Worm (Caenorhabditis elegans) whole organism, L1 larva: ENCODE results near the gene CD4.11.

ENCODE experiments used
- C16A3.4 ChIP-seq: fragments of 150-350 bp; optimal IDR thresholded peaks from 2 replicates; lab custom pipeline; 2014; ENCODE audit warnings: missing biosample characterization, missing genetic modification characterization
- C34B4.2 ChIP-seq: sonication (generic microtip); optimal IDR thresholded peaks from 2 replicates; lab custom pipeline; 2017; ENCODE audit warnings: mild to moderate bottlenecking, missing genetic modification characterization, missing compliant biosample characterization
- F16B12.6 ChIP-seq: fragments of 150-350 bp; optimal IDR thresholded peaks from 2 replicates; lab custom pipeline; 2014; ENCODE audit warnings: missing biosample characterization, missing genetic modification characterization
- Y116A8C.19 ChIP-seq: sonication (generic microtip); optimal IDR thresholded peaks from 2 replicates; lab custom pipeline; 2016; ENCODE audit warnings: missing compliant biosample characterization, missing genetic modification characterization, borderline replicate concordance
- aha-1 ChIP-seq: fragments of 150-350 bp; optimal IDR thresholded peaks from 2 replicates; lab custom pipeline; 2014; ENCODE audit warnings: missing biosample characterization, missing genetic modification characterization
- alr-1 ChIP-seq: fragments of 200-800 bp; sonication (Bioruptor generic); optimal IDR thresholded peaks from 2 replicates; lab custom pipeline; 2018; ENCODE audit warnings: borderline replicate concordance, mild to moderate bottlenecking, missing genetic modification characterization, missing compliant biosample characterization
- aly-2 ChIP-seq: fragments of 150-350 bp; optimal IDR thresholded peaks from 2 replicates; lab custom pipeline; 2014; ENCODE audit warnings: missing biosample characterization, missing genetic modification characterization
- ama-1 ChIP-seq: fragments of 150-350 bp; optimal IDR thresholded peaks from 2 replicates; lab custom pipeline; 2014
- blmp-1 ChIP-seq: fragments of 150-350 bp; optimal IDR thresholded peaks from 2 replicates; lab custom pipeline; 2014; ENCODE audit warnings: missing biosample characterization, missing genetic modification characterization
- ceh-8 ChIP-seq: fragments of 200-800 bp; sonication (Bioruptor generic); optimal IDR thresholded peaks from 2 replicates; lab custom pipeline; 2018; ENCODE audit warnings: mild to moderate bottlenecking, missing genetic modification characterization, moderate library complexity, missing compliant biosample characterization
- ceh-90 ChIP-seq: sonication (generic microtip); optimal IDR thresholded peaks from 2 replicates; lab custom pipeline; 2016; ENCODE audit warnings: missing genetic modification characterization, missing compliant biosample characterization
- dpl-1 ChIP-seq, 3 experiments: fragments of 150-350 bp in 2 of 3; sonication (generic microtip) in 1 of 3; optimal IDR thresholded peaks; 2 replicates each; lab custom pipeline; 2014 to 2017; ENCODE audit warnings: missing biosample characterization in 3 of 3, missing genetic modification characterization in 3 of 3, missing genetic modification reagents in 3 of 3
- efl-1 ChIP-seq, 4 experiments: fragments of 150-350 bp; optimal IDR thresholded peaks in 3 of 4; peaks in 1 of 4; 1 replicate in 1 of 4; 2 replicates in 3 of 4; lab custom pipeline; 2014; ENCODE audit warnings: missing biosample characterization in 2 of 4, missing genetic modification characterization in 2 of 4, missing genetic modification reagents in 2 of 4
- efl-3 ChIP-seq: fragments of 200-800 bp; sonication (Bioruptor generic); optimal IDR thresholded peaks from 2 replicates; lab custom pipeline; 2018; ENCODE audit warnings: mild to moderate bottlenecking, missing genetic modification characterization, missing compliant biosample characterization
- egl-13 ChIP-seq: sonication (generic microtip); optimal IDR thresholded peaks from 2 replicates; lab custom pipeline; 2016; ENCODE audit warnings: missing genotype, missing genetic modification reagents, missing genetic modification characterization, missing compliant biosample characterization
- egl-27 ChIP-seq, 2 experiments: fragments of 150-350 bp in 1 of 2; sonication (generic microtip); optimal IDR thresholded peaks; 3 replicates each; lab custom pipeline; 2017 to 2018; ENCODE audit warnings: missing biosample characterization in 2 of 2, missing genetic modification characterization in 2 of 2, missing genetic modification reagents in 2 of 2
- elt-3 ChIP-seq, 6 experiments: fragments of 150-350 bp in 1 of 6; sonication (generic microtip); optimal IDR thresholded peaks; 2 replicates each; lab custom pipeline; 2017 to 2018; ENCODE audit warnings: missing biosample characterization in 6 of 6, missing genetic modification characterization in 6 of 6, inconsistent platforms in 1 of 6
- fkh-10 ChIP-seq: sonication (generic microtip); optimal IDR thresholded peaks from 2 replicates; lab custom pipeline; 2017; ENCODE audit warnings: missing biosample characterization, missing genetic modification reagents, missing genetic modification characterization
- fkh-4 ChIP-seq: sonication (generic microtip); optimal IDR thresholded peaks from 2 replicates; lab custom pipeline; 2016; ENCODE audit warnings: missing compliant biosample characterization, missing genetic modification characterization, borderline replicate concordance
- irx-1 ChIP-seq: sonication (generic microtip); optimal IDR thresholded peaks from 2 replicates; lab custom pipeline; 2016; ENCODE audit warnings: missing genetic modification characterization, missing compliant biosample characterization
- jun-1 ChIP-seq: fragments of 150-350 bp; optimal IDR thresholded peaks from 2 replicates; lab custom pipeline; 2014; ENCODE audit warnings: missing biosample characterization, missing genetic modification reagents, missing genetic modification characterization
- lin-13 ChIP-seq: fragments of 150-350 bp; optimal IDR thresholded peaks from 2 replicates; lab custom pipeline; 2014; ENCODE audit warnings: missing biosample characterization, missing genetic modification reagents, missing genetic modification characterization
- lin-14 ChIP-seq: fragments of 200-800 bp; sonication (Bioruptor generic); optimal IDR thresholded peaks from 2 replicates; lab custom pipeline; 2018; ENCODE audit warnings: mild to moderate bottlenecking, missing genetic modification characterization, moderate library complexity, missing compliant biosample characterization
- lin-35 ChIP-seq, 2 experiments: fragments of 150-350 bp; optimal IDR thresholded peaks; 2 replicates each; lab custom pipeline; 2014; ENCODE audit warnings: missing biosample characterization in 2 of 2, missing genetic modification characterization in 2 of 2, missing genetic modification reagents in 2 of 2
- lir-3 ChIP-seq: sonication (generic microtip); optimal IDR thresholded peaks from 2 replicates; lab custom pipeline; 2016; ENCODE audit warnings: mild to moderate bottlenecking, missing genetic modification characterization, moderate library complexity, missing compliant biosample characterization; ENCODE audit not compliant: poor library complexity
- lsy-2 ChIP-seq, 2 experiments: fragments of 150-350 bp; optimal IDR thresholded peaks; 2 replicates each; lab custom pipeline; 2014; ENCODE audit warnings: missing biosample characterization in 2 of 2, missing genetic modification characterization in 2 of 2
- mab-9 ChIP-seq: fragments of 200-800 bp; sonication (Bioruptor generic); IDR thresholded peaks from 2 replicates; pipeline ENCODE4 v1.3.6; 2022; ENCODE audit warnings: missing genetic modification reagents, missing genetic modification characterization, missing compliant biosample characterization
- mdl-1 ChIP-seq, 2 experiments: fragments of 150-350 bp; optimal IDR thresholded peaks; 2 replicates each; lab custom pipeline; 2014 to 2017; ENCODE audit warnings: missing biosample characterization in 2 of 2, missing genetic modification characterization in 2 of 2, inconsistent platforms in 1 of 2
- mef-2 ChIP-seq: fragments of 150-350 bp; optimal IDR thresholded peaks from 2 replicates; lab custom pipeline; 2014; ENCODE audit warnings: missing biosample characterization, missing genetic modification characterization
- nhr-20 ChIP-seq: sonication (generic microtip); optimal IDR thresholded peaks from 2 replicates; lab custom pipeline; 2016; ENCODE audit warnings: mild to moderate bottlenecking, missing genetic modification characterization, missing compliant biosample characterization
- nhr-237 ChIP-seq: fragments of 150-350 bp; optimal IDR thresholded peaks from 2 replicates; lab custom pipeline; 2014; ENCODE audit warnings: missing biosample characterization, missing genetic modification characterization
- nhr-71 ChIP-seq: sonication (generic microtip); optimal IDR thresholded peaks from 2 replicates; lab custom pipeline; 2016; ENCODE audit warnings: mild to moderate bottlenecking, missing genetic modification characterization, moderate library complexity, missing compliant biosample characterization
- nhr-76 ChIP-seq: sonication (generic microtip); optimal IDR thresholded peaks from 2 replicates; lab custom pipeline; 2017; ENCODE audit warnings: missing biosample characterization, missing genetic modification characterization
- nhr-84 ChIP-seq: sonication (generic microtip); optimal IDR thresholded peaks from 2 replicates; lab custom pipeline; 2017; ENCODE audit warnings: missing biosample characterization, missing genetic modification characterization
- nhr-90 ChIP-seq: sonication (generic microtip); optimal IDR thresholded peaks from 2 replicates; lab custom pipeline; 2016; ENCODE audit warnings: mild to moderate bottlenecking, missing genetic modification characterization, missing compliant biosample characterization; ENCODE audit not compliant: poor library complexity
- pag-3 ChIP-seq: sonication (generic microtip); optimal IDR thresholded peaks from 2 replicates; lab custom pipeline; 2017; ENCODE audit warnings: missing genetic modification characterization, mild to moderate bottlenecking, missing compliant biosample characterization, antibody characterized with exemption, borderline replicate concordance; ENCODE audit not compliant: insufficient read depth
- pqm-1 ChIP-seq: sonication (generic microtip); optimal IDR thresholded peaks from 3 replicates; lab custom pipeline; 2017; ENCODE audit warnings: missing biosample characterization, missing genetic modification characterization
- sox-4 ChIP-seq: sonication (generic microtip); optimal IDR thresholded peaks from 2 replicates; lab custom pipeline; 2016; ENCODE audit warnings: missing genetic modification characterization, missing compliant biosample characterization
- tlp-1 ChIP-seq: fragments of 150-350 bp; optimal IDR thresholded peaks from 2 replicates; lab custom pipeline; 2014; ENCODE audit warnings: missing biosample characterization, missing genetic modification characterization
- unc-98 ChIP-seq: fragments of 200-800 bp; sonication (Bioruptor generic); IDR thresholded peaks from 2 replicates; pipeline ENCODE4 v1.3.6; 2022; ENCODE audit warnings: missing genetic modification characterization, missing compliant biosample characterization
- zag-1 ChIP-seq: fragments of 150-350 bp; optimal IDR thresholded peaks from 2 replicates; lab custom pipeline; 2014; ENCODE audit warnings: missing biosample characterization, missing genetic modification characterization
- ztf-11 ChIP-seq, 2 experiments: sonication (generic microtip); optimal IDR thresholded peaks; 2 replicates each; lab custom pipeline; 2016 to 2017; ENCODE audit warnings: missing genetic modification characterization in 2 of 2, missing biosample characterization in 1 of 2, missing compliant biosample characterization in 1 of 2
- ztf-4 ChIP-seq: fragments of 150-350 bp; optimal IDR thresholded peaks from 2 replicates; lab custom pipeline; 2014; ENCODE audit warnings: missing biosample characterization, missing genetic modification characterization

Gene CD4.11

DNA sequence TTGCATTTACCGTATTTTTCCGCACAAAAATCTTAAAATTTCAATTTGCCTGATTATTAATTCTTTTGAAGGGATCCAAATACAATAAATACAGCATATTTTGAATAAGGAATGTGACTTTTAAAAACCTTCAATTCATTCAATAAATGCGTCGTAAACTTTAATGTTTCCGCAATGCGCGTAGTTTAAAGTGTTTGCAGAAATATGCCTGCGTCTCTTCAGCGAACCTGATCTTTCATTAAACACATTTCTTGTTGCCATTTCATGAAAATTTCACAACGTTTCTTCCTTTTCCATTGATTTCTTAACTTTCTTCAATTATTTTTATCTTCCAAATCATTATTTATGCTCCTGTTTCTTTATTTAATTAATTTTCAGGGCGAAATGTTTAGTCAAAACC, 7.4 kb downstream of the CD4.11 start, which contains the start of gene vps-37 (continued):
- peak; percentile 79 for TF ChIP-seq lin-14 (GFP tag; lab: Kevin White, UChicago)
- peak; percentile 54 for TF ChIP-seq lir-3
- TF ChIP-seq mef-2 (tag; lab: Kevin White, UChicago) = peak; percentile 47
- no peak for TF ChIP-seq aha-1 (tag; lab: Kevin White, UChicago)
- TF ChIP-seq F16B12.6 = peak; percentile 99
- TF ChIP-seq elt-3 (tag; optimal IDR thresholded peaks at IDR 0.05; lab: Kevin White, UChicago) = peak in 2 of 6 experiments; percentile 9 to 52
- no peak for TF ChIP-seq fkh-10 (GFP tag; lab: Kevin White, UChicago)
- TF ChIP-seq zag-1 (tag; lab: Kevin White, UChicago) = peak; percentile 53
- peak in 1 of 2 experiments; percentile 34 for TF ChIP-seq ztf-11 (tag; optimal IDR thresholded peaks at IDR 0.05; lab: Kevin White, UChicago)
- TF ChIP-seq tlp-1 (tag; lab: Kevin White, UChicago) = no peak
- no peak for TF ChIP-seq jun-1
- peak; percentile 69 for TF ChIP-seq irx-1
- peak; percentile 87 for TF ChIP-seq nhr-71 (tag; lab: Kevin White, UChicago)
- peak; percentile 69 for TF ChIP-seq ztf-4 (tag; lab: Kevin White, UChicago)
- TF ChIP-seq nhr-237 (tag; lab: Kevin White, UChicago) = peak; percentile 27
- no peak for TF ChIP-seq egl-27 (tag; optimal IDR thresholded peaks at IDR 0.05; lab: Kevin White, UChicago)
- TF ChIP-seq blmp-1 (tag; lab: Kevin White, UChicago) = peak; percentile 62
- TF ChIP-seq pag-3 (tag; lab: Kevin White, UChicago) = no peak
- TF ChIP-seq fkh-4 (tag; lab: Kevin White, UChicago) = no peak
- TF ChIP-seq efl-3 = no peak
- TF ChIP-seq dpl-1 (GFP tag; optimal IDR thresholded peaks at IDR 0.05; lab: Kevin White, UChicago) = peak; percentile 74 to 85 (median 84)
- TF ChIP-seq nhr-76 (tag; lab: Kevin White, UChicago) = no peak
- peak; percentile 92 to 94 for TF ChIP-seq lsy-2 (tag; optimal IDR thresholded peaks at IDR 0.05; lab: Kevin White, UChicago)
- peak; percentile 35 for TF ChIP-seq sox-4 (tag; lab: Kevin White, UChicago)
- no peak for TF ChIP-seq Y116A8C.19 (tag; lab: Kevin White, UChicago)
- TF ChIP-seq efl-1 (optimal IDR thresholded peaks at IDR 0.05; lab: Kevin White, UChicago) = peak; percentile 91
- TF ChIP-seq efl-1 (GFP tag; optimal IDR thresholded peaks at IDR 0.05 in 1 of 2; lab: Kevin White, UChicago) = peak; percentile 83 to 98
- TF ChIP-seq ceh-90 (tag; lab: Kevin White, UChicago) = no peak
- TF ChIP-seq alr-1 = no peak
- TF ChIP-seq aly-2 (tag; lab: Kevin White, UChicago) = peak; percentile 79
- no peak for TF ChIP-seq egl-13 (tag; lab: Kevin White, UChicago)

DNA sequence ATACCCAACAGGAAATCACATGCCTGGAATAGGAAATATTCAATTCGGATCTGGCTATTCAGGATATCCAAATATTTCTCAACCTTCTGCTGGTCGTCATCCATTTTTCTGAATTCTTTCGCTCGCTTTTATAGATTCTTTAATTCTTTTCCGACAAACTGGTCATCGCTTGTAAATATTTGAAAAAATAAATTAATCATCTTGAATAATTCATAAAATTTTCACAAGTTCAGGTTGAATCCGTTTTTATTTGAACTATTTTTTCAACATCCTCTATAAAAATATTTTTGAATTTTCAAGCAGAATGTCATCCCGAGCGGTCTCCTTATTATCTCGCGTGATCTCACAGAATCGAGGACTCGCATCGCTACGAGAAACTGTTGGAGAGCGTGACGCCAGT, 8.5 kb downstream of the CD4.11 start, which contains the start of gene mrpl-48:
Gene mrpl-48, plus strand, starts transcription at position 301 of the 400 bp plus-strand sequence.
- TF ChIP-seq aly-2 (tag; lab: Kevin White, UChicago) = no peak

DNA sequence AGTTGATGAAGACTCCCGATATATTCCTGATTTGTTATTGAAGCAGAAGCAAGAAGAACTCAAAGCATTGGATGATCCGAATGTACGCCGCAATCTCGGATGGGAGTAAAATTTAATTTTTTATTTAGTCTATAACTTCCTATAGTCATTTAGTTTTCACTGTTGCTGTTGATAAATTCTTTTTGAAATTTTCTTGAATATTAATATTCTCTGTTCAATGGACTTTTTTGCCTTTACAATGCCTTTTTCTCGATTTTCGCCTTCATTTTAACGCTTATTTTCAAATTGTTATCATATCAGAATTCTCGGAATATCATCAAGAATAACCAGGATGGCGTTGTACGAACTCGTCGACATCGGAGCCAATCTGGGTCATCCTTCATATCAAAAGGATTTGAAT, 9.4 kb downstream of the CD4.11 start, which contains the start of gene crn-2:
Gene crn-2, plus strand, starts transcription at position 301 of the 400 bp plus-strand sequence.
- TF ChIP-seq egl-27 (tag; optimal IDR thresholded peaks at IDR 0.05; lab: Kevin White, UChicago) = no peak
- no peak for TF ChIP-seq pqm-1
- no peak for TF ChIP-seq sox-4 (tag; lab: Kevin White, UChicago)
- TF ChIP-seq unc-98 (GFP tag; lab: Robert Waterston, UW) = no peak
- TF ChIP-seq nhr-20 (tag; lab: Kevin White, UChicago) = no peak
- no peak for TF ChIP-seq lin-35 (GFP tag; optimal IDR thresholded peaks at IDR 0.05; lab: Kevin White, UChicago)
- no peak for TF ChIP-seq mab-9
- TF ChIP-seq C16A3.4 (tag; lab: Kevin White, UChicago) = no peak
- no peak for TF ChIP-seq fkh-4 (tag; lab: Kevin White, UChicago)
- TF ChIP-seq ceh-90 (tag; lab: Kevin White, UChicago) = no peak
- no peak for TF ChIP-seq nhr-90 (tag; lab: Kevin White, UChicago)
- TF ChIP-seq ama-1 (lab: Kevin White, UChicago) = no peak
- no peak for TF ChIP-seq mdl-1 (tag; optimal IDR thresholded peaks at IDR 0.05; lab: Kevin White, UChicago)
- TF ChIP-seq C34B4.2 (tag; lab: Kevin White, UChicago) = no peak
- no peak for TF ChIP-seq dpl-1 (GFP tag; optimal IDR thresholded peaks at IDR 0.05; lab: Kevin White, UChicago)
- TF ChIP-seq lin-13 (GFP tag; lab: Kevin White, UChicago) = no peak
- no peak for TF ChIP-seq nhr-84 (tag; lab: Kevin White, UChicago)
- no peak for TF ChIP-seq elt-3 (tag; optimal IDR thresholded peaks at IDR 0.05; lab: Kevin White, UChicago)
- no peak for TF ChIP-seq ceh-8 (GFP tag; lab: Kevin White, UChicago)
